Fruit fly (Drosophila melanogaster): ENCODE measurements around the gene CG10508.

Gene CG10508

DNA sequence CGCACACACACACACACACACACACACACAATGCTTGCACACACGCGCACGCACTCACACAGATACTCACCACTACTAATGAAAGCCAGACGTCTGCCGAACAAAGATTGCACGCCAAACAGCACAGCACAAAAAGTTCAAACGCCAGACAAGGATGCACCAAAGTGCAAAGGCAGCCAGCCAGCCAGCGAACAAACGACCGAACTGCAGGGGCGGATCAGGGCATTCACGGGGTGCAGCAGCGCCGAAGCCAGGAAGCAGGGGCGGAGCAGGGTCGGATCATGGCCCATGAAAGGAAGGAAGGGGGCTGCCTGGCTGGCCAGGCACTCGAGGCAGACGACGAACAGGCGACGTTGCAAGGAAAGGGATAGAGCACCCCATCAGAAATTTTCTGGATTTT is 42.5 kb downstream of the CG10508 start:
- TF ChIP-seq OdsH (GFP tag; optimal IDR thresholded peaks at IDR 0.05) = no peak
- no peak for TF ChIP-seq Jra (GFP tag; optimal IDR thresholded peaks at IDR 0.05)
- no peak for TF ChIP-seq rgr (GFP tag; optimal IDR thresholded peaks at IDR 0.05)
- peak; percentile 31 for TF ChIP-seq Vsx2 (GFP tag; optimal IDR thresholded peaks at IDR 0.05; ENCODE audit: partially characterized antibody)
- TF ChIP-seq N (GFP tag; optimal IDR thresholded peaks at IDR 0.05) = no peak
- TF ChIP-seq Rel (GFP tag; optimal IDR thresholded peaks at IDR 0.05) = peak; percentile 24
- no peak for TF ChIP-seq Rel (tag; optimal IDR thresholded peaks at IDR 0.05)
- no peak for TF ChIP-seq Sp1 (GFP tag; optimal IDR thresholded peaks at IDR 0.05)
- no peak for TF ChIP-seq Abd-B (GFP tag; optimal IDR thresholded peaks at IDR 0.05)
- no peak for TF ChIP-seq tai (GFP tag; optimal IDR thresholded peaks at IDR 0.05)
- TF ChIP-seq brk (GFP tag; optimal IDR thresholded peaks at IDR 0.05) = no peak
- peak; percentile 5 for TF ChIP-seq jim (GFP tag; optimal IDR thresholded peaks at IDR 0.05)
- TF ChIP-seq CrebA (GFP tag; optimal IDR thresholded peaks at IDR 0.05; ENCODE audit: borderline replicate concordance) = no peak
- no peak for TF ChIP-seq sage (GFP tag; optimal IDR thresholded peaks at IDR 0.05)
- TF ChIP-seq CG9705 (GFP tag; optimal IDR thresholded peaks at IDR 0.05) = peak; percentile 10
- TF ChIP-seq GATAd (GFP tag; optimal IDR thresholded peaks at IDR 0.05) = no peak
- TF ChIP-seq dmrt93B (GFP tag; optimal IDR thresholded peaks at IDR 0.05) = no peak
- TF ChIP-seq Mio (GFP tag; optimal IDR thresholded peaks at IDR 0.05) = no peak
- TF ChIP-seq Hr83 (GFP tag; optimal IDR thresholded peaks at IDR 0.05; ENCODE audit: poor library complexity, severe bottlenecking) = no peak
- peak; percentile 88 for TF ChIP-seq Dif (GFP tag; optimal IDR thresholded peaks at IDR 0.05; ENCODE audit: partially characterized antibody)
- TF ChIP-seq psq (GFP tag; optimal IDR thresholded peaks at IDR 0.05) = peak; percentile 12
- TF ChIP-seq pan (optimal IDR thresholded peaks at IDR 0.05) = no peak
- TF ChIP-seq usp (GFP tag; optimal IDR thresholded peaks at IDR 0.05) = no peak
- no peak for TF ChIP-seq ey (GFP tag; optimal IDR thresholded peaks at IDR 0.05)
- TF ChIP-seq dl (GFP tag; optimal IDR thresholded peaks at IDR 0.05; ENCODE audit: insufficient read depth in 1 of 2, partially characterized antibody in 2 of 2) = peak in 1 of 2 experiments; percentile 43
- TF ChIP-seq br (GFP tag; optimal IDR thresholded peaks at IDR 0.05) = peak; percentile 57
- TF ChIP-seq sv (GFP tag; optimal IDR thresholded peaks at IDR 0.05) = no peak
- TF ChIP-seq Hnf4 (GFP tag; optimal IDR thresholded peaks at IDR 0.05) = peak; percentile 44
- peak; percentile 47 for TF ChIP-seq Dfd (GFP tag; optimal IDR thresholded peaks at IDR 0.05)
- TF ChIP-seq Myc (optimal IDR thresholded peaks at IDR 0.05) = no peak
- TF ChIP-seq foxo (GFP tag; optimal IDR thresholded peaks at IDR 0.05) = no peak
- no peak for TF ChIP-seq HLH106 (tag; optimal IDR thresholded peaks at IDR 0.05)
- TF ChIP-seq dsf (GFP tag; optimal IDR thresholded peaks at IDR 0.05; ENCODE audit: borderline replicate concordance) = no peak
- TF ChIP-seq lola (GFP tag; optimal IDR thresholded peaks at IDR 0.05) = no peak
- no peak for TF ChIP-seq CG32264 (GFP tag; optimal IDR thresholded peaks at IDR 0.05)
- peak; percentile 77 for TF ChIP-seq woc (GFP tag; optimal IDR thresholded peaks at IDR 0.05)
- no peak for TF ChIP-seq Hr78 (GFP tag; optimal IDR thresholded peaks at IDR 0.05)
- TF ChIP-seq h (GFP tag; optimal IDR thresholded peaks at IDR 0.05) = no peak
- peak; percentile 19 for TF ChIP-seq fru (GFP tag; optimal IDR thresholded peaks at IDR 0.05)

DNA sequence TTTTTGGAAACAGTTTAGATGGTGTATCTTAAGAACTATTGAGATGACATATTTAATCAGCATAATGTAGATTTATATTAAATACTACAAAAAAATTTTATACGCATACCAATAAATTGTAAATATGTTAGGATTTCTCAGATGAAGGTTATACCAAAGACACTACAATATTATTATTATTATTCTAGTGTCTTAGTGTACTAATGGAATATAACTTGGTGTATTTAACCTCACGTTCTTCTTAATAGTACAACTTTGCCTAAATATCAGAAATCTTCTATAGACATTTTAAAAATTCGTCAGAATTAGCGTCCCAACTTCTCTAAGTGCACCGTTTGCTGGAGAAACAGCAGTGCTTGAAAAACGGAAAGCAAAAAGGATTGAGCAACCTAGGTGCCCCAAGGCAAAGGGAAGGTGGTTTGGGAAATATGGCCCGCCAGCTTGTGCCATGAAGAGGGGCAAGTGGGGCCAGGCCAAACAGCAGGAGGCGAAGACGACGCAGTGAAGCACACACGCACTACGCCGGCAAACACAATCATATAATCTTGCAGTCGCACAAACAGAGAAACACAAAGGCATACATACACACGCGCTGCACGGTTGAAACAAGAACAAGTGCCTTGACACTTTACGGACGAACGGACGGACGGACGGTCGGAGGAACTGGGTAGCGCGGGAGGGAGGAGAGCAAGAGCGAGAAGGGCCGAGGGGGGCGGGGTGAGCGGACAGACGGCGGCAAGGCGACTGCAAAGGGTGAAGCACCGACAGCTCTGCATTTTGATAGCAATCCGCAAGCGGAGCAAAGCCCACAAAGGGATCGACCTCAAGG is 43.1 kb downstream of the CG10508 start:
- TF ChIP-seq br (GFP tag; optimal IDR thresholded peaks at IDR 0.05) = no peak
- TF ChIP-seq psq (GFP tag; optimal IDR thresholded peaks at IDR 0.05) = no peak
- TF ChIP-seq Jra (GFP tag; optimal IDR thresholded peaks at IDR 0.05) = no peak
- peak; percentile 12 for TF ChIP-seq Vsx2 (GFP tag; optimal IDR thresholded peaks at IDR 0.05; ENCODE audit: partially characterized antibody)
- no peak for TF ChIP-seq fru (GFP tag; optimal IDR thresholded peaks at IDR 0.05)
- TF ChIP-seq tai (GFP tag; optimal IDR thresholded peaks at IDR 0.05) = no peak
- TF ChIP-seq h (GFP tag; optimal IDR thresholded peaks at IDR 0.05) = peak; percentile 31
- no peak for TF ChIP-seq CrebA (GFP tag; optimal IDR thresholded peaks at IDR 0.05; ENCODE audit: borderline replicate concordance)
- no peak for TF ChIP-seq Mio (GFP tag; optimal IDR thresholded peaks at IDR 0.05)
- peak; percentile 43 for TF ChIP-seq HLH106 (tag; optimal IDR thresholded peaks at IDR 0.05)
- TF ChIP-seq Dfd (GFP tag; optimal IDR thresholded peaks at IDR 0.05) = no peak
- peak; percentile 2 for TF ChIP-seq Dif (GFP tag; optimal IDR thresholded peaks at IDR 0.05; ENCODE audit: partially characterized antibody)
- TF ChIP-seq dl (GFP tag; optimal IDR thresholded peaks at IDR 0.05; ENCODE audit: insufficient read depth in 1 of 2, partially characterized antibody in 2 of 2) = peak in 1 of 2 experiments; percentile 59
- TF ChIP-seq OdsH (GFP tag; optimal IDR thresholded peaks at IDR 0.05) = peak; percentile 10
- TF ChIP-seq foxo (GFP tag; optimal IDR thresholded peaks at IDR 0.05) = peak in 1 of 2 experiments; percentile 42
- TF ChIP-seq Sp1 (GFP tag; optimal IDR thresholded peaks at IDR 0.05) = peak; percentile 36
- TF ChIP-seq Hr78 (GFP tag; optimal IDR thresholded peaks at IDR 0.05) = no peak
- TF ChIP-seq dmrt93B (GFP tag; optimal IDR thresholded peaks at IDR 0.05) = no peak
- no peak for TF ChIP-seq Rel (GFP tag; optimal IDR thresholded peaks at IDR 0.05)
- TF ChIP-seq Rel (tag; optimal IDR thresholded peaks at IDR 0.05) = peak; percentile 87
- peak; percentile 48 for TF ChIP-seq woc (GFP tag; optimal IDR thresholded peaks at IDR 0.05)

Measured in whole organism, wandering third instar larva.